Worm (Caenorhabditis elegans) whole organism, L1 larva: ENCODE measurements around the gene C05G5.7.
A peak's percentile ranks its signal among the peaks of the same experiment; 100 is the strongest.

Experiments
- C34B4.2 ChIP-seq: sonication (generic microtip); optimal IDR thresholded peaks from 2 replicates; lab custom pipeline; 2017; ENCODE audit warnings: mild to moderate bottlenecking, missing genetic modification characterization, missing compliant biosample characterization
- F16B12.6 ChIP-seq: fragments of 150-350 bp; optimal IDR thresholded peaks from 2 replicates; lab custom pipeline; 2014; ENCODE audit warnings: missing biosample characterization, missing genetic modification characterization
- Y116A8C.19 ChIP-seq: sonication (generic microtip); optimal IDR thresholded peaks from 2 replicates; lab custom pipeline; 2016; ENCODE audit warnings: missing compliant biosample characterization, missing genetic modification characterization, borderline replicate concordance
- aha-1 ChIP-seq: fragments of 150-350 bp; optimal IDR thresholded peaks from 2 replicates; lab custom pipeline; 2014; ENCODE audit warnings: missing biosample characterization, missing genetic modification characterization
- ama-1 ChIP-seq: fragments of 150-350 bp; optimal IDR thresholded peaks from 2 replicates; lab custom pipeline; 2014
- ceh-63 ChIP-seq: fragments of 200-800 bp; sonication (Bioruptor generic); optimal IDR thresholded peaks from 2 replicates; lab custom pipeline; 2018; ENCODE audit warnings: mild to moderate bottlenecking, missing genetic modification characterization, missing compliant biosample characterization
- ceh-8 ChIP-seq: fragments of 200-800 bp; sonication (Bioruptor generic); optimal IDR thresholded peaks from 2 replicates; lab custom pipeline; 2018; ENCODE audit warnings: mild to moderate bottlenecking, missing genetic modification characterization, moderate library complexity, missing compliant biosample characterization
- ces-1 ChIP-seq: fragments of 150-350 bp; optimal IDR thresholded peaks from 2 replicates; lab custom pipeline; 2014; ENCODE audit warnings: missing biosample characterization, missing genetic modification reagents, missing genetic modification characterization
- dsc-1 ChIP-seq: sonication (generic microtip); optimal IDR thresholded peaks from 2 replicates; lab custom pipeline; 2016; ENCODE audit warnings: mild to moderate bottlenecking, missing genetic modification characterization, missing compliant biosample characterization
- efl-1 ChIP-seq, 4 experiments: fragments of 150-350 bp; optimal IDR thresholded peaks in 3 of 4; peaks in 1 of 4; 1 replicate in 1 of 4; 2 replicates in 3 of 4; lab custom pipeline; 2014; ENCODE audit warnings: missing biosample characterization in 2 of 4, missing genetic modification characterization in 2 of 4, missing genetic modification reagents in 2 of 4
- elt-2 ChIP-seq: sonication (generic microtip); optimal IDR thresholded peaks from 2 replicates; lab custom pipeline; 2016; ENCODE audit warnings: missing genetic modification characterization, mild to moderate bottlenecking, inconsistent platforms, missing compliant biosample characterization, missing genetic modification reagents
- ets-5 ChIP-seq: fragments of 200-800 bp; sonication (Bioruptor generic); IDR thresholded peaks from 2 replicates; pipeline ENCODE4 v1.3.6; 2022; ENCODE audit warnings: missing genetic modification characterization, missing compliant biosample characterization
- fkh-4 ChIP-seq: sonication (generic microtip); optimal IDR thresholded peaks from 2 replicates; lab custom pipeline; 2016; ENCODE audit warnings: missing compliant biosample characterization, missing genetic modification characterization, borderline replicate concordance
- fkh-8 ChIP-seq: sonication (generic microtip); optimal IDR thresholded peaks from 2 replicates; lab custom pipeline; 2016; ENCODE audit warnings: mild to moderate bottlenecking, missing genetic modification characterization, missing compliant biosample characterization
- hlh-4 ChIP-seq: sonication (generic microtip); optimal IDR thresholded peaks from 2 replicates; lab custom pipeline; 2016; ENCODE audit warnings: mild to moderate bottlenecking, missing genetic modification characterization, missing compliant biosample characterization
- hpl-2 ChIP-seq: fragments of 150-350 bp; optimal IDR thresholded peaks from 2 replicates; lab custom pipeline; 2014; ENCODE audit warnings: missing biosample characterization, missing genetic modification reagents, missing genetic modification characterization
- irx-1 ChIP-seq: sonication (generic microtip); optimal IDR thresholded peaks from 2 replicates; lab custom pipeline; 2016; ENCODE audit warnings: missing genetic modification characterization, missing compliant biosample characterization
- lin-13 ChIP-seq: fragments of 150-350 bp; optimal IDR thresholded peaks from 2 replicates; lab custom pipeline; 2014; ENCODE audit warnings: missing biosample characterization, missing genetic modification reagents, missing genetic modification characterization
- lin-14 ChIP-seq: fragments of 200-800 bp; sonication (Bioruptor generic); optimal IDR thresholded peaks from 2 replicates; lab custom pipeline; 2018; ENCODE audit warnings: mild to moderate bottlenecking, missing genetic modification characterization, moderate library complexity, missing compliant biosample characterization
- lin-15B ChIP-seq: fragments of 150-350 bp; sonication (generic microtip); optimal IDR thresholded peaks from 3 replicates; lab custom pipeline; 2014; ENCODE audit warnings: missing biosample characterization, missing genetic modification characterization
- lin-35 ChIP-seq, 2 experiments: fragments of 150-350 bp; optimal IDR thresholded peaks; 2 replicates each; lab custom pipeline; 2014; ENCODE audit warnings: missing biosample characterization in 2 of 2, missing genetic modification characterization in 2 of 2, missing genetic modification reagents in 2 of 2
- lin-39 ChIP-seq: fragments of 150-350 bp; optimal IDR thresholded peaks from 2 replicates; lab custom pipeline; 2014; ENCODE audit warnings: missing biosample characterization, missing genetic modification reagents, missing genetic modification characterization
- lsy-2 ChIP-seq, 2 experiments: fragments of 150-350 bp; optimal IDR thresholded peaks; 2 replicates each; lab custom pipeline; 2014; ENCODE audit warnings: missing biosample characterization in 2 of 2, missing genetic modification characterization in 2 of 2
- mef-2 ChIP-seq: fragments of 150-350 bp; optimal IDR thresholded peaks from 2 replicates; lab custom pipeline; 2014; ENCODE audit warnings: missing biosample characterization, missing genetic modification characterization
- mep-1 ChIP-seq: fragments of 150-350 bp; optimal IDR thresholded peaks from 2 replicates; lab custom pipeline; 2014; ENCODE audit warnings: missing biosample characterization, missing genetic modification characterization
- nhr-11 ChIP-seq: fragments of 150-350 bp; optimal IDR thresholded peaks from 2 replicates; lab custom pipeline; 2014; ENCODE audit warnings: missing biosample characterization, missing genetic modification characterization
- nhr-19 ChIP-seq: fragments of 200-800 bp; sonication (Bioruptor generic); conservative IDR thresholded peaks from 2 replicates; pipeline ENCODE4 v1.3.6; 2022; ENCODE audit warnings: missing genetic modification characterization, missing compliant biosample characterization
- nhr-71 ChIP-seq: sonication (generic microtip); optimal IDR thresholded peaks from 2 replicates; lab custom pipeline; 2016; ENCODE audit warnings: mild to moderate bottlenecking, missing genetic modification characterization, moderate library complexity, missing compliant biosample characterization
- nhr-76 ChIP-seq: sonication (generic microtip); optimal IDR thresholded peaks from 2 replicates; lab custom pipeline; 2017; ENCODE audit warnings: missing biosample characterization, missing genetic modification characterization
- nhr-77 ChIP-seq: fragments of 150-350 bp; optimal IDR thresholded peaks from 2 replicates; lab custom pipeline; 2014; ENCODE audit warnings: missing biosample characterization, missing genetic modification characterization
- nhr-84 ChIP-seq: sonication (generic microtip); optimal IDR thresholded peaks from 2 replicates; lab custom pipeline; 2017; ENCODE audit warnings: missing biosample characterization, missing genetic modification characterization
- nhr-85 ChIP-seq: sonication (generic microtip); peaks from one replicate; lab custom pipeline; 2016; ENCODE audit warnings: missing genetic modification characterization, inconsistent platforms, missing compliant biosample characterization
- nhr-90 ChIP-seq: sonication (generic microtip); optimal IDR thresholded peaks from 2 replicates; lab custom pipeline; 2016; ENCODE audit warnings: mild to moderate bottlenecking, missing genetic modification characterization, missing compliant biosample characterization; ENCODE audit not compliant: poor library complexity
- pag-3 ChIP-seq: sonication (generic microtip); optimal IDR thresholded peaks from 2 replicates; lab custom pipeline; 2017; ENCODE audit warnings: missing genetic modification characterization, mild to moderate bottlenecking, missing compliant biosample characterization, antibody characterized with exemption, borderline replicate concordance; ENCODE audit not compliant: insufficient read depth
- rnt-1 ChIP-seq: sonication (generic microtip); optimal IDR thresholded peaks from 2 replicates; lab custom pipeline; 2016; ENCODE audit warnings: mild to moderate bottlenecking, missing genetic modification characterization, moderate library complexity, missing compliant biosample characterization
- skn-1 ChIP-seq: fragments of 150-350 bp; optimal IDR thresholded peaks from 2 replicates; lab custom pipeline; 2014; ENCODE audit warnings: missing biosample characterization, missing genetic modification characterization
- sox-4 ChIP-seq: sonication (generic microtip); optimal IDR thresholded peaks from 2 replicates; lab custom pipeline; 2016; ENCODE audit warnings: missing genetic modification characterization, missing compliant biosample characterization
- sptf-1 ChIP-seq: fragments of 150-350 bp; optimal IDR thresholded peaks from 2 replicates; lab custom pipeline; 2014; ENCODE audit warnings: missing biosample characterization, missing genetic modification characterization
- swsn-7 ChIP-seq: sonication (generic microtip); optimal IDR thresholded peaks from 2 replicates; lab custom pipeline; 2016; ENCODE audit warnings: missing genetic modification characterization, missing compliant biosample characterization
- tlp-1 ChIP-seq: fragments of 150-350 bp; optimal IDR thresholded peaks from 2 replicates; lab custom pipeline; 2014; ENCODE audit warnings: missing biosample characterization, missing genetic modification characterization
- unc-30 ChIP-seq: sonication (generic microtip); optimal IDR thresholded peaks from 2 replicates; lab custom pipeline; 2017; ENCODE audit warnings: missing biosample characterization, missing genetic modification characterization
- unc-62 ChIP-seq: fragments of 150-350 bp; optimal IDR thresholded peaks from 2 replicates; lab custom pipeline; 2014; ENCODE audit warnings: missing biosample characterization, missing genetic modification reagents, missing genetic modification characterization
- xbp-1 ChIP-seq: sonication (generic microtip); optimal IDR thresholded peaks from 2 replicates; lab custom pipeline; 2016; ENCODE audit warnings: missing genetic modification characterization, missing compliant biosample characterization
- zip-4 ChIP-seq: fragments of 200-800 bp; sonication (Bioruptor generic); optimal IDR thresholded peaks from 2 replicates; lab custom pipeline; 2018; ENCODE audit warnings: mild to moderate bottlenecking, missing genetic modification characterization, moderate library complexity, missing compliant biosample characterization
- ztf-11 ChIP-seq, 2 experiments: sonication (generic microtip); optimal IDR thresholded peaks; 2 replicates each; lab custom pipeline; 2016 to 2017; ENCODE audit warnings: missing genetic modification characterization in 2 of 2, missing biosample characterization in 1 of 2, missing compliant biosample characterization in 1 of 2
- ztf-4 ChIP-seq: fragments of 150-350 bp; optimal IDR thresholded peaks from 2 replicates; lab custom pipeline; 2014; ENCODE audit warnings: missing biosample characterization, missing genetic modification characterization

The C05G5.7 gene

ce11 chrX:14731828-14732331, 11.7 kb downstream of the C05G5.7 start, which contains the start of gene F33C8.4 (continued):
- TF ChIP-seq efl-1 (optimal IDR thresholded peaks at IDR 0.05; lab: Kevin White, UChicago) = no peak
- no peak for TF ChIP-seq efl-1 (GFP tag; optimal IDR thresholded peaks at IDR 0.05 in 1 of 2; lab: Kevin White, UChicago)
- no peak for TF ChIP-seq ceh-63 (GFP tag; lab: Kevin White, UChicago)
- no peak for TF ChIP-seq nhr-11 (tag; lab: Kevin White, UChicago)
- no peak for TF ChIP-seq ces-1 (GFP tag; lab: Kevin White, UChicago)
- TF ChIP-seq lsy-2 (tag; optimal IDR thresholded peaks at IDR 0.05; lab: Kevin White, UChicago) = no peak
- no peak for TF ChIP-seq C34B4.2
- TF ChIP-seq ceh-8 = no peak
- TF ChIP-seq ama-1 (lab: Kevin White, UChicago) = no peak
- peak; percentile 70 for TF ChIP-seq lin-14 (GFP tag; lab: Kevin White, UChicago)
- TF ChIP-seq mef-2 = no peak
- TF ChIP-seq elt-2 = no peak
- TF ChIP-seq irx-1 (tag; lab: Kevin White, UChicago) = no peak
- no peak for TF ChIP-seq nhr-77
- TF ChIP-seq fkh-8 (tag; lab: Kevin White, UChicago) = no peak
- no peak for TF ChIP-seq zip-4 (GFP tag; lab: Kevin White, UChicago)
- no peak for TF ChIP-seq ztf-4 (tag; lab: Kevin White, UChicago)
- no peak for TF ChIP-seq tlp-1 (tag; lab: Kevin White, UChicago)
- TF ChIP-seq ets-5 (GFP tag; lab: Robert Waterston, UW) = no peak
- TF ChIP-seq pag-3 (tag; lab: Kevin White, UChicago) = peak; percentile 43
- TF ChIP-seq nhr-76 (tag; lab: Kevin White, UChicago) = no peak
- no peak for TF ChIP-seq xbp-1 (tag; lab: Kevin White, UChicago)
- no peak for TF ChIP-seq aha-1 (tag; lab: Kevin White, UChicago)
- peak; percentile 18 for TF ChIP-seq fkh-4 (tag; lab: Kevin White, UChicago)
- TF ChIP-seq unc-30 (tag; lab: Kevin White, UChicago) = no peak
- no peak for TF ChIP-seq skn-1 (tag; lab: Kevin White, UChicago)
- TF ChIP-seq nhr-84 (tag; lab: Kevin White, UChicago) = no peak
- TF ChIP-seq unc-62 (GFP tag; lab: Kevin White, UChicago) = no peak
- no peak for TF ChIP-seq F16B12.6 (tag; lab: Kevin White, UChicago)
- TF ChIP-seq lin-39 = no peak
- no peak for TF ChIP-seq ztf-11 (tag; optimal IDR thresholded peaks at IDR 0.05; lab: Kevin White, UChicago)
- TF ChIP-seq lin-13 (GFP tag; lab: Kevin White, UChicago) = no peak
- TF ChIP-seq mep-1 (tag; lab: Kevin White, UChicago) = no peak
- TF ChIP-seq, all 84 proteins: peak for 9

- no peak for TF ChIP-seq efl-1 (optimal IDR thresholded peaks at IDR 0.05; lab: Kevin White, UChicago)
- peak in 1 of 2 experiments; percentile 42 for TF ChIP-seq efl-1 (GFP tag; optimal IDR thresholded peaks at IDR 0.05 in 1 of 2; lab: Kevin White, UChicago)
- no peak for TF ChIP-seq skn-1 (tag; lab: Kevin White, UChicago)
- peak; percentile 50 for TF ChIP-seq lin-14 (GFP tag; lab: Kevin White, UChicago)
- no peak for TF ChIP-seq elt-2
- TF ChIP-seq rnt-1 (tag; lab: Kevin White, UChicago) = peak; percentile 51
- TF ChIP-seq dsc-1 = peak; percentile 33
- peak; percentile 75 for TF ChIP-seq pag-3 (tag; lab: Kevin White, UChicago)
Observed at ce11 chrX:14729319-14729718, 14.3 kb downstream of the C05G5.7 start, which contains the start of gene tsp-8. Gene tsp-8 (minus strand): TSS chrX:14729503.

ce11 chrX:14724935-14725334, 18.6 kb downstream of the C05G5.7 start:
- TF ChIP-seq nhr-19 (GFP tag; lab: Robert Waterston, UW) = no peak
- no peak for TF ChIP-seq hlh-4 (tag; lab: Kevin White, UChicago)
- TF ChIP-seq swsn-7 = no peak
- TF ChIP-seq Y116A8C.19 (tag; lab: Kevin White, UChicago) = no peak
- no peak for TF ChIP-seq nhr-77
- TF ChIP-seq ceh-63 (GFP tag; lab: Kevin White, UChicago) = no peak
- no peak for TF ChIP-seq dsc-1
- no peak for TF ChIP-seq nhr-85 (tag; lab: Kevin White, UChicago)
- no peak for TF ChIP-seq lin-35 (GFP tag; optimal IDR thresholded peaks at IDR 0.05; lab: Kevin White, UChicago)
- TF ChIP-seq pag-3 (tag; lab: Kevin White, UChicago) = no peak
- no peak for TF ChIP-seq nhr-71 (tag; lab: Kevin White, UChicago)
- TF ChIP-seq lin-13 (GFP tag; lab: Kevin White, UChicago) = no peak
- TF ChIP-seq sptf-1 (tag; lab: Kevin White, UChicago) = no peak
- no peak for TF ChIP-seq hpl-2
- no peak for TF ChIP-seq nhr-90 (tag; lab: Kevin White, UChicago)
- TF ChIP-seq lin-15B (tag; lab: Kevin White, UChicago) = no peak
- no peak for TF ChIP-seq sox-4 (tag; lab: Kevin White, UChicago)
